Worm (Caenorhabditis elegans) whole organism, late embryonic: ENCODE results near the gene nhr-87.

Experiments
- ama-1 ChIP-seq: fragments of 150-350 bp; optimal IDR thresholded peaks from 2 replicates; lab custom pipeline; 2014
- ceh-18 ChIP-seq: sonication (generic microtip); optimal IDR thresholded peaks from 2 replicates; lab custom pipeline; 2016; ENCODE audit warnings: missing genetic modification characterization, missing compliant biosample characterization
- ceh-19 ChIP-seq: fragments of 200-800 bp; sonication (Bioruptor generic); optimal IDR thresholded peaks from 2 replicates; lab custom pipeline; 2018; ENCODE audit warnings: mild to moderate bottlenecking, missing genetic modification characterization, missing compliant biosample characterization
- ceh-9 ChIP-seq: sonication (generic microtip); optimal IDR thresholded peaks from 2 replicates; lab custom pipeline; 2016; ENCODE audit warnings: mild to moderate bottlenecking, missing genetic modification characterization, inconsistent platforms, missing compliant biosample characterization
- che-1 ChIP-seq: sonication (generic microtip); optimal IDR thresholded peaks from 2 replicates; lab custom pipeline; 2016; ENCODE audit warnings: mild to moderate bottlenecking, missing genetic modification characterization, missing compliant biosample characterization
- hlh-8 ChIP-seq: sonication (generic microtip); optimal IDR thresholded peaks from 2 replicates; lab custom pipeline; 2016; ENCODE audit warnings: missing genotype, missing genetic modification characterization, missing compliant biosample characterization
- nhr-11 ChIP-seq: fragments of 150-350 bp; optimal IDR thresholded peaks from 2 replicates; lab custom pipeline; 2014; ENCODE audit warnings: missing biosample characterization, missing genetic modification characterization
- npax-4 ChIP-seq: sonication (generic microtip); optimal IDR thresholded peaks from 2 replicates; lab custom pipeline; 2016; ENCODE audit warnings: missing genetic modification characterization, missing compliant biosample characterization
- pha-2 ChIP-seq: sonication (generic microtip); optimal IDR thresholded peaks from 2 replicates; lab custom pipeline; 2017; ENCODE audit warnings: mild to moderate bottlenecking, missing genetic modification characterization, missing compliant biosample characterization
- pha-4 ChIP-seq: fragments of 150-350 bp; optimal IDR thresholded peaks from 2 replicates; lab custom pipeline; 2018; ENCODE audit warnings: missing biosample characterization, missing genetic modification reagents, missing genetic modification characterization
- pqm-1 ChIP-seq: sonication (generic microtip); optimal IDR thresholded peaks from 2 replicates; lab custom pipeline; 2016; ENCODE audit warnings: missing genetic modification characterization, missing compliant biosample characterization
- sox-2 ChIP-seq: fragments of 200-800 bp; sonication (Bioruptor generic); IDR thresholded peaks from 2 replicates; pipeline ENCODE4 v1.3.6; 2022; ENCODE audit warnings: missing genetic modification reagents, missing genetic modification characterization, missing compliant biosample characterization
- sox-4 ChIP-seq: sonication (generic microtip); optimal IDR thresholded peaks from 2 replicates; lab custom pipeline; 2017; ENCODE audit warnings: mild to moderate bottlenecking, missing genetic modification characterization, inconsistent platforms, missing compliant biosample characterization
- tbx-2 ChIP-seq: sonication (generic microtip); optimal IDR thresholded peaks from 2 replicates; lab custom pipeline; 2016; ENCODE audit warnings: missing genetic modification characterization, missing compliant biosample characterization

DNA sequence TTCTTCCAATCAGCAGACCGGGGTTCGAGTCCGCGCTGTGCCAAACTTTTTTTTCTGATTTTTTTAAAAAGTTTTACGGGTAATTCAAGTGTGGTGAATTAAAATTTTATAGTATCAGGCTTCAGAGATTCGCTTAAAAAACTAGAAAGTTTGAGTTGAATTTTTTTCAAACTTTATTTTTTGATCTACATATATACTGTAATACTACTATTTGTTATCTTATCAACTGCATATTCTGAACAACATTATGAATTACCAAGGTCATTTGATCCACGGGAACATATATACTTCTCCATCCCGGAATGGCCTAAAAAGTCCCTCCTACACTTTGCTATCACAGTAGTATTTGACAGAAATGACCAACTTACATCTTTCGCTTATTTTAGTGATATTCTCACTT, 9.6 kb downstream of the nhr-87 start, which contains the start of gene Y41D4B.6:
- TF ChIP-seq ceh-19 (no peak), ceh-9 (tag; lab: Kevin White, UChicago) (no peak), pha-4 (tag; lab: Kevin White, UChicago) (no peak), sox-4 (no peak), ama-1 (lab: Kevin White, UChicago) (no peak), che-1 (no peak), nhr-11 (no peak), hlh-8 (no peak), pqm-1 (tag; lab: Kevin White, UChicago) (no peak), ceh-18 (no peak), tbx-2 (no peak), npax-4 (tag; lab: Kevin White, UChicago) (no peak), sox-2 (GFP tag; lab: Robert Waterston, UW) (no peak), pha-2 (no peak)
